Fruit fly (Drosophila melanogaster) whole organism, wandering third instar larva: ENCODE data around the gene CG11837.

Experiments
- CG9705 ChIP-seq: fragments of 200-800 bp; sonication (Bioruptor generic); optimal IDR thresholded peaks from 2 replicates; lab custom pipeline; 2018; ENCODE audit warnings: missing biosample characterization, mild to moderate bottlenecking, missing genetic modification characterization
- Dfd ChIP-seq: fragments of >200 bp; optimal IDR thresholded peaks from 2 replicates; lab custom pipeline; 2017; ENCODE audit warnings: missing biosample characterization, missing genetic modification characterization
- Hnf4 ChIP-seq: fragments of 200-800 bp; sonication (Bioruptor generic); optimal IDR thresholded peaks from 2 replicates; lab custom pipeline; 2016; ENCODE audit warnings: missing biosample characterization, mild to moderate bottlenecking, missing genetic modification characterization
- Hr78 ChIP-seq: fragments of >200 bp; optimal IDR thresholded peaks from 2 replicates; lab custom pipeline; 2017; ENCODE audit warnings: missing biosample characterization, missing genetic modification characterization
- Mio ChIP-seq: sonication (Bioruptor generic); optimal IDR thresholded peaks from 2 replicates; lab custom pipeline; 2016; ENCODE audit warnings: missing biosample characterization, missing genetic modification characterization
- N ChIP-seq: fragments of >200 bp; optimal IDR thresholded peaks from 2 replicates; lab custom pipeline; 2018; ENCODE audit warnings: missing biosample characterization, missing external identifiers, missing genetic modification characterization
- OdsH ChIP-seq: fragments of 200-800 bp; sonication (Bioruptor generic); optimal IDR thresholded peaks from 2 replicates; lab custom pipeline; 2016; ENCODE audit warnings: missing biosample characterization, mild to moderate bottlenecking, missing genetic modification characterization
- br ChIP-seq: fragments of 200-800 bp; sonication (Bioruptor generic); optimal IDR thresholded peaks from 2 replicates; lab custom pipeline; 2016; ENCODE audit warnings: missing biosample characterization, missing genetic modification characterization
- brk ChIP-seq: fragments of 200-800 bp; sonication (Bioruptor generic); optimal IDR thresholded peaks from 2 replicates; lab custom pipeline; 2016; ENCODE audit warnings: missing biosample characterization, mild to moderate bottlenecking, missing genetic modification characterization
- dmrt93B ChIP-seq: fragments of 200-800 bp; sonication (Bioruptor generic); optimal IDR thresholded peaks from 2 replicates; lab custom pipeline; 2018; ENCODE audit warnings: missing biosample characterization, mild to moderate bottlenecking, missing genetic modification characterization
- h ChIP-seq: fragments of 200-800 bp; sonication (Bioruptor generic); optimal IDR thresholded peaks from 3 replicates; lab custom pipeline; 2016; ENCODE audit warnings: missing biosample characterization, mild to moderate bottlenecking, missing genetic modification characterization
- jim ChIP-seq: fragments of 175-275, 200-325 bp; sonication (Bioruptor generic); optimal IDR thresholded peaks from 2 replicates; lab custom pipeline; 2016; ENCODE audit warnings: missing biosample characterization, mild to moderate bottlenecking, missing genetic modification characterization
- woc ChIP-seq: sonication (Bioruptor generic); optimal IDR thresholded peaks from 2 replicates; lab custom pipeline; 2016; ENCODE audit warnings: missing biosample characterization, mild to moderate bottlenecking, missing genetic modification characterization

DNA sequence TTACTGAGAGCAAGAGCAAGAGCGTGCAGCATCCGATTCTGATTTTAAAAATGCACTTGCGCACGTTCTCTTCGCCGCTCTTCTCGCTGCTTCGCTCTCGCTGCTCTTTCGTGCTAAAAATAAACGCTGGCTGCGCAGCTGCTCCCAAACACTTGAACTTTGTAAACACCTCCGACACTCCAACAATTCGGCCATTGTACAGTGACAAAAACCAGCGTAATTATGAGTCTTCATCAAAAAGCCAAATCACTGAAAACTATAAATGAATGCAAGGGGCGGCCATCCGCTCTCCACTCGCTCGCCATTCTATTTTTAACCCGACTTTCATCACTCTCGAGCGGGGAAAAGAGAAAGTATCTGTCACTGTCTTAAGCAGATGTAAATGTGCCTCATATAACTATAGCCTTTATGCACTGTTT is 15.4 kb downstream of the CG11837 start:
- TF ChIP-seq Dfd (no peak), brk (no peak), br (GFP tag; lab: Kevin White, UChicago) (peak; percentile 57), CG9705 (no peak), dmrt93B (GFP tag; lab: Kevin White, UChicago) (no peak), h (GFP tag; lab: Kevin White, UChicago) (peak; percentile 32), OdsH (GFP tag; lab: Kevin White, UChicago) (peak; percentile 10), Hnf4 (peak; percentile 18), N (GFP tag; lab: Kevin White, UChicago) (no peak), jim (GFP tag; lab: Kevin White, UChicago) (no peak), Mio (GFP tag; lab: Kevin White, UChicago) (no peak), Hr78 (GFP tag; lab: Kevin White, UChicago) (no peak), woc (no peak)
